Worm (Caenorhabditis elegans) whole organism, L1 larva: Measurements from ENCODE around the gene gst-37.

ENCODE experiments used
- C04F5.9 ChIP-seq: sonication (generic microtip); optimal IDR thresholded peaks from 2 replicates; lab custom pipeline; 2016; ENCODE audit warnings: missing genetic modification characterization, missing compliant biosample characterization
- aly-2 ChIP-seq: fragments of 150-350 bp; optimal IDR thresholded peaks from 2 replicates; lab custom pipeline; 2014; ENCODE audit warnings: missing biosample characterization, missing genetic modification characterization
- ama-1 ChIP-seq: fragments of 150-350 bp; optimal IDR thresholded peaks from 2 replicates; lab custom pipeline; 2014
- ceh-8 ChIP-seq: fragments of 200-800 bp; sonication (Bioruptor generic); optimal IDR thresholded peaks from 2 replicates; lab custom pipeline; 2018; ENCODE audit warnings: mild to moderate bottlenecking, missing genetic modification characterization, moderate library complexity, missing compliant biosample characterization
- dsc-1 ChIP-seq: sonication (generic microtip); optimal IDR thresholded peaks from 2 replicates; lab custom pipeline; 2016; ENCODE audit warnings: mild to moderate bottlenecking, missing genetic modification characterization, missing compliant biosample characterization
- efl-1 ChIP-seq, 4 experiments: fragments of 150-350 bp; optimal IDR thresholded peaks in 3 of 4; peaks in 1 of 4; 1 replicate in 1 of 4; 2 replicates in 3 of 4; lab custom pipeline; 2014; ENCODE audit warnings: missing biosample characterization in 2 of 4, missing genetic modification characterization in 2 of 4, missing genetic modification reagents in 2 of 4
- egl-27 ChIP-seq, 2 experiments: fragments of 150-350 bp in 1 of 2; sonication (generic microtip); optimal IDR thresholded peaks; 3 replicates each; lab custom pipeline; 2017 to 2018; ENCODE audit warnings: missing biosample characterization in 2 of 2, missing genetic modification characterization in 2 of 2, missing genetic modification reagents in 2 of 2
- elt-2 ChIP-seq: sonication (generic microtip); optimal IDR thresholded peaks from 2 replicates; lab custom pipeline; 2016; ENCODE audit warnings: missing genetic modification characterization, mild to moderate bottlenecking, inconsistent platforms, missing compliant biosample characterization, missing genetic modification reagents
- fkh-8 ChIP-seq: sonication (generic microtip); optimal IDR thresholded peaks from 2 replicates; lab custom pipeline; 2016; ENCODE audit warnings: mild to moderate bottlenecking, missing genetic modification characterization, missing compliant biosample characterization
- hlh-17 ChIP-seq: fragments of 200-800 bp; sonication (Bioruptor generic); optimal IDR thresholded peaks from 2 replicates; lab custom pipeline; 2018; ENCODE audit warnings: missing genetic modification characterization, mild to moderate bottlenecking, missing compliant biosample characterization, moderate library complexity, borderline replicate concordance
- irx-1 ChIP-seq: sonication (generic microtip); optimal IDR thresholded peaks from 2 replicates; lab custom pipeline; 2016; ENCODE audit warnings: missing genetic modification characterization, missing compliant biosample characterization
- lin-13 ChIP-seq: fragments of 150-350 bp; optimal IDR thresholded peaks from 2 replicates; lab custom pipeline; 2014; ENCODE audit warnings: missing biosample characterization, missing genetic modification reagents, missing genetic modification characterization
- lin-14 ChIP-seq: fragments of 200-800 bp; sonication (Bioruptor generic); optimal IDR thresholded peaks from 2 replicates; lab custom pipeline; 2018; ENCODE audit warnings: mild to moderate bottlenecking, missing genetic modification characterization, moderate library complexity, missing compliant biosample characterization
- lin-35 ChIP-seq, 2 experiments: fragments of 150-350 bp; optimal IDR thresholded peaks; 2 replicates each; lab custom pipeline; 2014; ENCODE audit warnings: missing biosample characterization in 2 of 2, missing genetic modification characterization in 2 of 2, missing genetic modification reagents in 2 of 2
- lir-3 ChIP-seq: sonication (generic microtip); optimal IDR thresholded peaks from 2 replicates; lab custom pipeline; 2016; ENCODE audit warnings: mild to moderate bottlenecking, missing genetic modification characterization, moderate library complexity, missing compliant biosample characterization; ENCODE audit not compliant: poor library complexity
- mab-9 ChIP-seq: fragments of 200-800 bp; sonication (Bioruptor generic); IDR thresholded peaks from 2 replicates; pipeline ENCODE4 v1.3.6; 2022; ENCODE audit warnings: missing genetic modification reagents, missing genetic modification characterization, missing compliant biosample characterization
- mep-1 ChIP-seq: fragments of 150-350 bp; optimal IDR thresholded peaks from 2 replicates; lab custom pipeline; 2014; ENCODE audit warnings: missing biosample characterization, missing genetic modification characterization
- nhr-237 ChIP-seq: fragments of 150-350 bp; optimal IDR thresholded peaks from 2 replicates; lab custom pipeline; 2014; ENCODE audit warnings: missing biosample characterization, missing genetic modification characterization
- nhr-47 ChIP-seq: sonication (generic microtip); optimal IDR thresholded peaks from 2 replicates; lab custom pipeline; 2016; ENCODE audit warnings: mild to moderate bottlenecking, missing genetic modification characterization, moderate library complexity, missing compliant biosample characterization
- nhr-71 ChIP-seq: sonication (generic microtip); optimal IDR thresholded peaks from 2 replicates; lab custom pipeline; 2016; ENCODE audit warnings: mild to moderate bottlenecking, missing genetic modification characterization, moderate library complexity, missing compliant biosample characterization
- nhr-85 ChIP-seq: sonication (generic microtip); peaks from one replicate; lab custom pipeline; 2016; ENCODE audit warnings: missing genetic modification characterization, inconsistent platforms, missing compliant biosample characterization
- nhr-90 ChIP-seq: sonication (generic microtip); optimal IDR thresholded peaks from 2 replicates; lab custom pipeline; 2016; ENCODE audit warnings: mild to moderate bottlenecking, missing genetic modification characterization, missing compliant biosample characterization; ENCODE audit not compliant: poor library complexity
- pag-3 ChIP-seq: sonication (generic microtip); optimal IDR thresholded peaks from 2 replicates; lab custom pipeline; 2017; ENCODE audit warnings: missing genetic modification characterization, mild to moderate bottlenecking, missing compliant biosample characterization, antibody characterized with exemption, borderline replicate concordance; ENCODE audit not compliant: insufficient read depth
- pax-3 ChIP-seq: fragments of 200-800 bp; sonication (Bioruptor generic); optimal IDR thresholded peaks from 2 replicates; lab custom pipeline; 2018; ENCODE audit warnings: mild to moderate bottlenecking, missing genetic modification characterization, moderate library complexity, missing compliant biosample characterization
- rnt-1 ChIP-seq: sonication (generic microtip); optimal IDR thresholded peaks from 2 replicates; lab custom pipeline; 2016; ENCODE audit warnings: mild to moderate bottlenecking, missing genetic modification characterization, moderate library complexity, missing compliant biosample characterization
- snu-23 ChIP-seq: sonication (generic microtip); optimal IDR thresholded peaks from 2 replicates; lab custom pipeline; 2016; ENCODE audit warnings: missing genetic modification characterization, missing compliant biosample characterization
- tlp-1 ChIP-seq: fragments of 150-350 bp; optimal IDR thresholded peaks from 2 replicates; lab custom pipeline; 2014; ENCODE audit warnings: missing biosample characterization, missing genetic modification characterization
- vab-15 ChIP-seq: sonication (generic microtip); optimal IDR thresholded peaks from 2 replicates; lab custom pipeline; 2017; ENCODE audit warnings: missing genotype, mild to moderate bottlenecking, missing genetic modification characterization, missing compliant biosample characterization
- ztf-11 ChIP-seq, 2 experiments: sonication (generic microtip); optimal IDR thresholded peaks; 2 replicates each; lab custom pipeline; 2016 to 2017; ENCODE audit warnings: missing genetic modification characterization in 2 of 2, missing biosample characterization in 1 of 2, missing compliant biosample characterization in 1 of 2
- ztf-4 ChIP-seq: fragments of 150-350 bp; optimal IDR thresholded peaks from 2 replicates; lab custom pipeline; 2014; ENCODE audit warnings: missing biosample characterization, missing genetic modification characterization

Gene gst-37

ce11 chrV:1875497-1875988 lies 45.9 kb upstream of the gst-37 start:
- TF ChIP-seq elt-2 (peak; percentile 16), rnt-1 (peak; percentile 32), ztf-11 (tag; optimal IDR thresholded peaks at IDR 0.05; lab: Kevin White, UChicago) (peak in 1 of 2 experiments; percentile 11), nhr-47 (tag; lab: Kevin White, UChicago) (peak; percentile 48), vab-15 (tag; lab: Kevin White, UChicago) (no peak), egl-27 (tag; optimal IDR thresholded peaks at IDR 0.05; lab: Kevin White, UChicago) (no peak), lir-3 (tag; lab: Kevin White, UChicago) (no peak), pax-3 (tag; lab: Kevin White, UChicago) (peak; percentile 59), ztf-4 (peak; percentile 65), ama-1 (lab: Kevin White, UChicago) (peak; percentile 46), nhr-71 (tag; lab: Kevin White, UChicago) (peak; percentile 37), nhr-237 (no peak), lin-35 (GFP tag; optimal IDR thresholded peaks at IDR 0.05; lab: Kevin White, UChicago) (peak in 1 of 2 experiments; percentile 28), dsc-1 (tag; lab: Kevin White, UChicago) (peak; percentile 34), ceh-8 (no peak), nhr-90 (peak; percentile 17), nhr-85 (peak; percentile 71), pag-3 (tag; lab: Kevin White, UChicago) (no peak), mab-9 (GFP tag; lab: Robert Waterston, UW) (no peak), efl-1 (optimal IDR thresholded peaks at IDR 0.05; lab: Kevin White, UChicago) (peak; percentile 27 to 35), efl-1 (GFP tag; optimal IDR thresholded peaks at IDR 0.05 in 1 of 2; lab: Kevin White, UChicago) (peak in 1 of 2 experiments; percentile 22), lin-13 (no peak), aly-2 (peak; percentile 84), irx-1 (tag; lab: Kevin White, UChicago) (peak; percentile 27)

- TF ChIP-seq hlh-17 (GFP tag; lab: Kevin White, UChicago) (no peak), efl-1 (optimal IDR thresholded peaks at IDR 0.05; lab: Kevin White, UChicago) (no peak), efl-1 (GFP tag; optimal IDR thresholded peaks at IDR 0.05 in 1 of 2; lab: Kevin White, UChicago) (no peak)
These were observed 43.4 kb upstream of the gst-37 start for ce11 chrV:1878030-1878429.

DNA sequence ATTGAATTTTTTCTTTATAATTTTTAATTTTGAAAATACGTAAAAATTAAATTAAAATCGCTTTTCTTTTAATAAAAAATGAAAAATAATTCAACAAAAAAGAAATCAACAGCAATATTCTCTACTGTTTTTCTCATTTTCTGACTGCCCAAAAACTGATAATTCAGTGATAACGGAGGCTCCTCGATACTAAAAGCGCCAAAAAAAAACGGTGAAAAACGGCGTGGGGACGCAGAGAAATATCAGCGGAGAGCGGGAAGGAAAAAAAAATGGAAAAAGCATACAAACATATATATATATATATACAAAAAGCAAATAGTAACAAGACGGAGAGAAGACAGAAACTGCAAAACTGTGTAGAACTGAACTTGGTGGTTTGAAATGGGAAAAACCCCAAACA lies 38.3 kb upstream of the gst-37 start:
- TF ChIP-seq mep-1 (tag; lab: Kevin White, UChicago) (no peak), nhr-90 (peak; percentile 22), elt-2 (peak; percentile 1)

ce11 chrV:1886997-1887396 lies 34.4 kb upstream of the gst-37 start:
- TF ChIP-seq pag-3 (tag; lab: Kevin White, UChicago) (no peak), lin-14 (GFP tag; lab: Kevin White, UChicago) (peak; percentile 81)

DNA sequence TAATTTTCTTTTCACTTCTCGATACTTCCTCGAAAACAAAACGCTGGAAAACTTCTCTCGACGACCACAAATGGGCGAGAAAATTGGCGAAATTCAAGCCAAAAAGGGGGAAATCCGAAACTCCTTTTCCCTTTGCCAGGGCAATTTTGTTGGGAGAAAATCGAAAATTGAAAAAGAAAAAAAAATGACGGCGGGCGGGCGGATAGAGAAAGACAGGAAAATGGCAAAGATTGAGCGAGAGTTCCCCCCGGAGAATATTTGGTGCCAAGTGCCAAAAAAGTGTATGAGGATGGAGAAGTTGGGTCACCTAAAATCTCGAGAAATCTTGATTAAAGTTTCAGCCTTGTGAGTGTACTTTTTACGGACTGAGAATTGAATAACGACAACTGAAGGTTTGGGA lies 33.1 kb upstream of the gst-37 start:
- TF ChIP-seq nhr-85 (no peak), hlh-17 (GFP tag; lab: Kevin White, UChicago) (no peak), lin-14 (GFP tag; lab: Kevin White, UChicago) (peak; percentile 35), C04F5.9 (no peak)

DNA sequence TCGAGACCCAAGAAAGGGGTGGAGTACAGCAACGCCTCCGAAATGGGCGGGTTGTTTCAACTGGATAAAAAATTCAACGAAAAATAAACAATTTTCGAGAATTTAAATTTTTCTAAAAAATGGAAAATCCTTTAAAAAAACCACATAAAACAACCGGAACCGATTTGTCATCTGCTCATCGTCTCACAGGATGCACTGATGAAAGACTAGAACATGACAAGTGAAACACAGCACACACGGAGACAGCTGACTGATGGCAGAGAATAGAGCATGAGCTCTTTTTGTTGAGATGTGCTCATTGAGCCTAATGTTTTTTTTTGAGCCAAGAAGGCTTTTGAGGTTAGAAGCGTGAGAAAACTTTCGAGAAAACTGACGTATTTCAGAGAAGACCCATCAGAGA lies 31.4 kb upstream of the gst-37 start:
- TF ChIP-seq fkh-8 (tag; lab: Kevin White, UChicago) (peak; percentile 1), snu-23 (GFP tag; lab: Kevin White, UChicago) (no peak), tlp-1 (tag; lab: Kevin White, UChicago) (no peak), rnt-1 (peak; percentile 16), lin-14 (GFP tag; lab: Kevin White, UChicago) (peak; percentile 81)
